Fruit fly (Drosophila melanogaster): ENCODE results near the gene CG44325.

The CG44325 gene

dm6 chrX:9042457-9043045, 35.7 kb downstream of the CG44325 start (continued):
- TF ChIP-seq CG16815 (GFP tag; optimal IDR thresholded peaks at IDR 0.05), result no peak
- TF ChIP-seq Vsx1 (GFP tag; optimal IDR thresholded peaks at IDR 0.05), result no peak
- TF ChIP-seq CG10979 (tag; optimal IDR thresholded peaks at IDR 0.05), result peak; percentile 34
- TF ChIP-seq tna (GFP tag; IDR thresholded peaks at IDR 0.05; ENCODE audit: partially characterized antibody), result peak; percentile 32; the same call in 1 of the 2 replicates
- no peak for TF ChIP-seq CG33557 (GFP tag; optimal IDR thresholded peaks at IDR 0.05)
- TF ChIP-seq D19A (tag; optimal IDR thresholded peaks at IDR 0.05), result peak; percentile 24
- no peak for TF ChIP-seq oc (tag; optimal IDR thresholded peaks at IDR 0.05)
- TF ChIP-seq CG17328 (GFP tag; IDR thresholded peaks at IDR 0.05), result 0 out of 2 replicates have a peak, but pooled peaks have one; percentile 9
- no peak for TF ChIP-seq CHES-1-like (GFP tag; optimal IDR thresholded peaks at IDR 0.05)
- no peak for TF ChIP-seq CG6854 (GFP tag; optimal IDR thresholded peaks at IDR 0.05)
- no peak for TF ChIP-seq CG12155 (GFP tag; optimal IDR thresholded peaks at IDR 0.05)
- TF ChIP-seq zen (tag; optimal IDR thresholded peaks at IDR 0.05), result no peak
- TF ChIP-seq Mrtf (GFP tag; IDR thresholded peaks at IDR 0.05), result no peak
- TF ChIP-seq chm (GFP tag; IDR thresholded peaks at IDR 0.05), result no peak
- no peak for TF ChIP-seq croc (GFP tag; conservative IDR thresholded peaks at IDR 0.05)
- no peak for TF ChIP-seq CG16863 (GFP tag; optimal IDR thresholded peaks at IDR 0.05)
- TF ChIP-seq Six4 (GFP tag; optimal IDR thresholded peaks at IDR 0.05), result no peak
- no peak for TF ChIP-seq hkb (optimal IDR thresholded peaks at IDR 0.05)
- TF ChIP-seq hkb (GFP tag; IDR thresholded peaks at IDR 0.05), result 0 out of 2 replicates have a peak, but pooled peaks have one; percentile 27
- TF ChIP-seq ato (GFP tag; IDR thresholded peaks at IDR 0.05; ENCODE audit: partially characterized antibody), result no peak
- TF ChIP-seq CG16813 (GFP tag; IDR thresholded peaks at IDR 0.05; ENCODE audit: partially characterized antibody), result no peak
- TF ChIP-seq nmo (GFP tag; optimal IDR thresholded peaks at IDR 0.05), result no peak
- TF ChIP-seq CG2116 (GFP tag; optimal IDR thresholded peaks at IDR 0.05), result no peak
- no peak for TF ChIP-seq Dfd (GFP tag; optimal IDR thresholded peaks at IDR 0.05)
- TF ChIP-seq pfk (GFP tag; optimal IDR thresholded peaks at IDR 0.05), result no peak
- TF ChIP-seq sisA (GFP tag; IDR thresholded peaks at IDR 0.05), result 0 out of 2 replicates have a peak, but pooled peaks have one; percentile 13
- no peak for TF ChIP-seq CG11085 (GFP tag; IDR thresholded peaks at IDR 0.05)
- peak; percentile 36 for TF ChIP-seq grau (tag; optimal IDR thresholded peaks at IDR 0.05)
- TF ChIP-seq Ets65A (GFP tag), result peak; percentile 88
- TF ChIP-seq Mad (GFP tag; optimal IDR thresholded peaks at IDR 0.05), result no peak
- TF ChIP-seq esg (GFP tag; conservative IDR thresholded peaks at IDR 0.05), result no peak
- no peak for TF ChIP-seq CG15514 (GFP tag; optimal IDR thresholded peaks at IDR 0.05)
- peak; percentile 65; the same call in 1 of the 2 replicates for TF ChIP-seq CG10321 (GFP tag; IDR thresholded peaks at IDR 0.05)
- TF ChIP-seq sc (optimal IDR thresholded peaks at IDR 0.05), result no peak
- TF ChIP-seq sc (GFP tag; optimal IDR thresholded peaks at IDR 0.05), result no peak
- no peak for TF ChIP-seq scrt (GFP tag; optimal IDR thresholded peaks at IDR 0.05)
- TF ChIP-seq CG6689 (GFP tag; IDR thresholded peaks at IDR 0.05), result peak; percentile 23; the same call in 1 of the 2 replicates
- no peak for TF ChIP-seq CG14710 (tag; optimal IDR thresholded peaks at IDR 0.05)
- TF ChIP-seq mam (GFP tag; optimal IDR thresholded peaks at IDR 0.05), result no peak
- no peak for TF ChIP-seq Ada2b (GFP tag; IDR thresholded peaks at IDR 0.05)
- no peak for TF ChIP-seq CG8290 (GFP tag; optimal IDR thresholded peaks at IDR 0.05)
- no peak for TF ChIP-seq CG8290 (tag; optimal IDR thresholded peaks at IDR 0.05)
- TF ChIP-seq Dad (GFP tag; optimal IDR thresholded peaks at IDR 0.05), result no peak
- no peak for TF ChIP-seq CG32532 (GFP tag; IDR thresholded peaks at IDR 0.05)
- no peak for TF ChIP-seq CkIIα-i1 (GFP tag; IDR thresholded peaks at IDR 0.05)
- no peak for TF ChIP-seq CG2199 (GFP tag; IDR thresholded peaks at IDR 0.05)
- TF ChIP-seq onecut (GFP tag; IDR thresholded peaks at IDR 0.05), result no peak
- TF ChIP-seq CrebB (tag; optimal IDR thresholded peaks at IDR 0.05), result no peak
- TF ChIP-seq CG31388 (GFP tag; optimal IDR thresholded peaks at IDR 0.05), result no peak
- TF ChIP-seq Antp (GFP tag; optimal IDR thresholded peaks at IDR 0.05), result peak; percentile 12
- no peak for TF ChIP-seq Atf3 (GFP tag; optimal IDR thresholded peaks at IDR 0.05)
- no peak for TF ChIP-seq cas (GFP tag; IDR thresholded peaks at IDR 0.05)

Measured in whole organism, embryonic.